Worm (Caenorhabditis elegans): ENCODE measurements around the gene Y37D8A.16.

ce11 chrIII:12920810-12921209 is 2.3 kb upstream of the Y37D8A.16 start:
- no peak for TF ChIP-seq sox-4 (tag; optimal IDR thresholded peaks at IDR 0.05)
- no peak for TF ChIP-seq pqm-1 (tag; optimal IDR thresholded peaks at IDR 0.05)
- TF ChIP-seq hlh-30 (tag; optimal IDR thresholded peaks at IDR 0.05; ENCODE audit: insufficient read depth), result no peak
- TF ChIP-seq ceh-2 (tag; optimal IDR thresholded peaks at IDR 0.05), result no peak
- TF ChIP-seq lin-11 (tag; optimal IDR thresholded peaks at IDR 0.05), result no peak
- TF ChIP-seq elt-2 (tag; optimal IDR thresholded peaks at IDR 0.05), result no peak
